Worm (Caenorhabditis elegans) whole organism, mixed stage, embryonic: ENCODE data around the gene twk-3.

Source experiments
- M03D4.4 ChIP-seq: sonication (generic microtip); optimal IDR thresholded peaks from 2 replicates; lab custom pipeline; 2017; ENCODE audit warnings: mild to moderate bottlenecking, missing genetic modification characterization, missing compliant biosample characterization
- bed-3 ChIP-seq: fragments of 200-800 bp; sonication (Bioruptor generic); optimal IDR thresholded peaks from 3 replicates; lab custom pipeline; 2018; ENCODE audit warnings: mild to moderate bottlenecking, missing genetic modification characterization, moderate library complexity, missing compliant biosample characterization
- blmp-1 ChIP-seq: fragments of 150-350 bp; optimal IDR thresholded peaks from 2 replicates; lab custom pipeline; 2014; ENCODE audit warnings: missing biosample characterization, missing genetic modification characterization
- ceh-39 ChIP-seq: fragments of 150-350 bp; optimal IDR thresholded peaks from 2 replicates; lab custom pipeline; 2014; ENCODE audit warnings: missing biosample characterization, missing genetic modification characterization
- ceh-43 ChIP-seq: fragments of 200-800 bp; sonication (Bioruptor generic); optimal IDR thresholded peaks from 2 replicates; lab custom pipeline; 2018; ENCODE audit warnings: mild to moderate bottlenecking, missing genetic modification characterization, moderate library complexity, missing compliant biosample characterization
- ces-1 ChIP-seq: fragments of 150-350 bp; optimal IDR thresholded peaks from 2 replicates; lab custom pipeline; 2014; ENCODE audit warnings: missing biosample characterization, missing genetic modification reagents, missing genetic modification characterization
- cnd-1 ChIP-seq: fragments of 200-800 bp; sonication (Bioruptor generic); optimal IDR thresholded peaks from 2 replicates; lab custom pipeline; 2018; ENCODE audit warnings: mild to moderate bottlenecking, missing genetic modification characterization, missing compliant biosample characterization
- elt-1 ChIP-seq: sonication (generic microtip); optimal IDR thresholded peaks from 2 replicates; lab custom pipeline; 2017; ENCODE audit warnings: missing genetic modification characterization, mild to moderate bottlenecking, missing compliant biosample characterization, antibody characterized with exemption, moderate library complexity, borderline replicate concordance; ENCODE audit not compliant: insufficient read depth
- elt-3 ChIP-seq: fragments of 150-350 bp; optimal IDR thresholded peaks from 2 replicates; lab custom pipeline; 2014; ENCODE audit warnings: missing biosample characterization, missing genetic modification characterization
- ham-2 ChIP-seq: fragments of 200-800 bp; sonication (Bioruptor generic); optimal IDR thresholded peaks from 2 replicates; lab custom pipeline; 2018; ENCODE audit warnings: mild to moderate bottlenecking, missing genetic modification characterization, missing compliant biosample characterization
- lin-13 ChIP-seq: fragments of 150-350 bp; optimal IDR thresholded peaks from 2 replicates; lab custom pipeline; 2014; ENCODE audit warnings: missing biosample characterization, missing genetic modification characterization
- lin-32 ChIP-seq: fragments of 200-800 bp; sonication (Bioruptor generic); optimal IDR thresholded peaks from 2 replicates; lab custom pipeline; 2018; ENCODE audit warnings: mild to moderate bottlenecking, missing genetic modification characterization, missing compliant biosample characterization
- mab-5 ChIP-seq: fragments of 150-350 bp; optimal IDR thresholded peaks from 2 replicates; lab custom pipeline; 2014; ENCODE audit warnings: missing biosample characterization, missing genetic modification characterization
- mls-2 ChIP-seq: sonication (generic microtip); optimal IDR thresholded peaks from 2 replicates; lab custom pipeline; 2016; ENCODE audit warnings: mild to moderate bottlenecking, missing genetic modification characterization, moderate library complexity, missing compliant biosample characterization
- nhr-12 ChIP-seq: fragments of 150-350 bp; optimal IDR thresholded peaks from 2 replicates; lab custom pipeline; 2014; ENCODE audit warnings: missing biosample characterization, missing genetic modification characterization
- nhr-2 ChIP-seq: fragments of 150-350 bp; optimal IDR thresholded peaks from 2 replicates; lab custom pipeline; 2014; ENCODE audit warnings: missing biosample characterization, missing genetic modification characterization
- nhr-237 ChIP-seq: fragments of 150-350 bp; optimal IDR thresholded peaks from 2 replicates; lab custom pipeline; 2014; ENCODE audit warnings: missing biosample characterization, missing genetic modification characterization
- nhr-28 ChIP-seq: fragments of 150-350 bp; optimal IDR thresholded peaks from 2 replicates; lab custom pipeline; 2014; ENCODE audit warnings: missing biosample characterization, missing genetic modification characterization
- pha-4 ChIP-seq: fragments of 150-350 bp; optimal IDR thresholded peaks from 2 replicates; lab custom pipeline; 2018; ENCODE audit warnings: missing biosample characterization, missing genetic modification reagents, missing genetic modification characterization
- sem-2 ChIP-seq: fragments of 200-800 bp; sonication (Bioruptor generic); optimal IDR thresholded peaks from 2 replicates; lab custom pipeline; 2018; ENCODE audit warnings: mild to moderate bottlenecking, missing genetic modification characterization, missing compliant biosample characterization
- snpc-4 ChIP-seq: fragments of 150-350 bp; optimal IDR thresholded peaks from 2 replicates; lab custom pipeline; 2014; ENCODE audit warnings: missing biosample characterization, missing genetic modification characterization
- sptf-1 ChIP-seq: sonication (generic microtip); optimal IDR thresholded peaks from 2 replicates; lab custom pipeline; 2017; ENCODE audit warnings: mild to moderate bottlenecking, missing genetic modification characterization, moderate library complexity, missing compliant biosample characterization
- tbx-8 ChIP-seq: fragments of 200-800 bp; sonication (Bioruptor generic); optimal IDR thresholded peaks from 2 replicates; lab custom pipeline; 2018; ENCODE audit warnings: mild to moderate bottlenecking, missing genetic modification characterization, moderate library complexity, missing compliant biosample characterization
- unc-120 ChIP-seq: sonication (generic microtip); optimal IDR thresholded peaks from 2 replicates; lab custom pipeline; 2017; ENCODE audit warnings: missing genetic modification characterization, missing compliant biosample characterization; ENCODE audit not compliant: poor library complexity, severe bottlenecking
- unc-39 ChIP-seq: fragments of 150-350 bp; optimal IDR thresholded peaks from 2 replicates; lab custom pipeline; 2014; ENCODE audit warnings: missing biosample characterization, missing genetic modification characterization
- unc-62 ChIP-seq: fragments of 150-350 bp; optimal IDR thresholded peaks from 2 replicates; lab custom pipeline; 2014; ENCODE audit warnings: missing biosample characterization, missing genetic modification reagents, missing genetic modification characterization
- zip-8 ChIP-seq: fragments of 150-350 bp; optimal IDR thresholded peaks from 2 replicates; lab custom pipeline; 2014; ENCODE audit warnings: missing biosample characterization, missing genetic modification characterization

Gene twk-3

DNA sequence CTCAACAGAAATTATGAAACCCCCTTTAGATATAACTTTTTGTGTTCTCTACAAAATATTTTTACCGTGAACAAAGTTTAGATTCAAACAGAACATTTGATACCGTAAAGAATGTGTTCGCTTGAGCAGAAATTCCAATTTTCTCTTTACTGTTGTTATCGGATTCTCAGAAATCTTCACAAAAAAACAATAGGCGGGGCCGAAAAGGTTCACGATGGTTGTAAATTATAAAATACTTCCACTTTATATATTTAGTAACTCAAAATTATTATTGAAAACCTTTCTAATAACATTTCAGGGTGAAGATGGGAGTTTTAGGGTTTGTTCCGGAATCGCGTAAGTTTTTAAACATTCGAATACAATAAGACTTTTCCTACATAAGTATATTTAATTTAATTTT, 25.6 kb upstream of the twk-3 start, which contains the start of gene nlp-5:
Gene nlp-5 (plus strand): TSS at position 301 of the 400 bp plus-strand sequence.
- TF ChIP-seq ces-1 (GFP tag; lab: Kevin White, UChicago): no peak
- TF ChIP-seq zip-8 (tag; lab: Kevin White, UChicago): no peak
- no peak for TF ChIP-seq ceh-39 (tag; lab: Kevin White, UChicago)
- no peak for TF ChIP-seq unc-62
- no peak for TF ChIP-seq nhr-237 (tag; lab: Kevin White, UChicago)
- TF ChIP-seq nhr-12: no peak
- TF ChIP-seq nhr-2 (tag; lab: Kevin White, UChicago): no peak
- TF ChIP-seq tbx-8 (GFP tag; lab: Kevin White, UChicago): no peak
- no peak for TF ChIP-seq M03D4.4 (tag; lab: Kevin White, UChicago)
- no peak for TF ChIP-seq ceh-43 (GFP tag; lab: Kevin White, UChicago)
- TF ChIP-seq lin-13 (tag; lab: Kevin White, UChicago): no peak

DNA sequence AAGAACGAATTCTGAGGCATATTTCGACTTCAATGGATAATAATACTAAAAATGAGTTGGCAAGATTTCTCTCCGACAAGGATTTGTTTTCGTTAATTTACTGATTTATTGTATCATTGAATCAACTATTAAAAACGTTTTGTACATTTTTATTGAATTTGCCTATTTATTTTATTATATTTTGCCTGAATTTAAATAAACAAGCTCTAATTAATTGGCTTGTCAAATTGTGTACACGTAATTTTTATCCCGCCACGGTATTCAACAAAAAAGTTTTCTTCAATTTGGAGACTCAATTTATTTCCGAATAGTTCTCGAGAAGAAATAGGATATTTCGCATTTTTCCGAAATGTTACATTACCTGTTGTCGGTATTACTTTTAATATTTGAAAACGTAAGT, 19.9 kb upstream of the twk-3 start, which contains the start of gene M110.7:
Gene M110.7 (plus strand): TSS at position 301 of the 400 bp plus-strand sequence.
- TF ChIP-seq unc-39 (tag; lab: Kevin White, UChicago): no peak

DNA sequence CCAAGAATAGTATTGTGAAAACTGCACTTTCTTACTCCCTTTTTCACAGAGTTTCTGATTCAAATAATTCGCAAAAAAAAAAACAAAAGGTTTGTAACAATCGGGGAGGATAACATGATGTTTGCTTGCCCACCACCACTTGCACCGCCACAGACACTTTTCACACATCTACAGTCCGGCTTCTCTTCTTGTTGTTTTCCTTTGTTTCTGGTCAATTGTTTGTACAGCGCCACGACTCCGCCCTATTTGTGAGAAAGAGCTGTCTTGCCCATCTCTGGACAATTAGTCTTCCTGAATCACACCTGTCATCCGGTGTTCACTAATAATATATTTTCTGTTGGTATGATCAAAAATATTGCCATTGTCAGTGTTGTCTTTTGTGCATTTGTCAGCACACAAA, 18.4 kb upstream of the twk-3 start, which contains the start of gene M110.9:
Gene M110.9 (plus strand): TSS at position 301 of the 400 bp plus-strand sequence.
- TF ChIP-seq bed-3 (GFP tag; lab: Kevin White, UChicago) (no peak), ham-2 (GFP tag; lab: Kevin White, UChicago) (no peak), pha-4 (tag; lab: Kevin White, UChicago) (no peak), M03D4.4 (tag; lab: Kevin White, UChicago) (no peak), tbx-8 (GFP tag; lab: Kevin White, UChicago) (no peak), lin-13 (tag; lab: Kevin White, UChicago) (no peak), snpc-4 (no peak), elt-3 (tag; lab: Kevin White, UChicago) (no peak), unc-62 (no peak)

DNA sequence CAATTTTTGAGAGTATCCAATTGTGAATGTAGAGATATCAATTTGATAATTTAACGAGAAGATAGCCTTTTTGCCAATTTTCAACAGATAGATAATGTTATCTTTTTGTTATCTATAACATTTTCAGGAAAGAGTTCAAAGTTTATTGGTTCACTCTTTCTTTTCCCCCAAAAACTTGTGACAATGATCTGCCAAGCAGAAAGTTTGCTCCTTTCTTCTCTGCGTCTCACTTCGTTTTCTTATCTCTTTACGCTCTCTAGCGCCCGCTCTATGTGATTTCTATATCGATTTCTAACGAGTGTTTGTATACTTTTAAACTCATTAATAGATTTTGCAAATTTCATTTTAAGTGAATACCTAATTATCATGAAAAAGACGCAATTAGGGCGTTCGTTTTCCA, 13.9 kb upstream of the twk-3 start:
- no peak for TF ChIP-seq ceh-39 (tag; lab: Kevin White, UChicago)
- TF ChIP-seq lin-32 (GFP tag; lab: Kevin White, UChicago): no peak
- no peak for TF ChIP-seq nhr-12
- TF ChIP-seq elt-1 (tag; lab: Kevin White, UChicago): no peak
- no peak for TF ChIP-seq cnd-1 (tag; lab: Kevin White, UChicago)
- TF ChIP-seq zip-8 (tag; lab: Kevin White, UChicago): no peak
- TF ChIP-seq tbx-8 (GFP tag; lab: Kevin White, UChicago): no peak
- no peak for TF ChIP-seq ceh-43 (GFP tag; lab: Kevin White, UChicago)
- no peak for TF ChIP-seq nhr-237 (tag; lab: Kevin White, UChicago)
- no peak for TF ChIP-seq mls-2
- TF ChIP-seq unc-120: no peak

DNA sequence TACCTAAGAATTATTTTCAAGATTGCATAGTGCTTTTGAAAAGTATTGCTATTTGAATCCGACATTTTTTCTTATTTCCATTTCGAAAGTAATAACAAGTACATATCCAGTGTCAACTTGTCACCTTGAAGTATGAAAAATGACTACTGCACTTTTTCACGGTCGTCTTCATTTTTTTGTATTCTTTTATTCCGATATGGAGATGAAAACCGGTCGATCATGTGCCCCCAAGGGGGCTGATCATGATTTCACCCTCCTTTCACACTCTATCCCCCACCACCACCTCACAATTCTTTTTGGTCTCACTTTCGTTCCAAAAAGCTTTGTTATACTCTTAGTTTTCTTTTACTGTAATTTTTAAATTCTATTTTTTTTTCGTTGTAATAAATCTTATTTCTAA, 13.3 kb upstream of the twk-3 start:
- TF ChIP-seq nhr-12: no peak
- no peak for TF ChIP-seq ceh-39 (tag; lab: Kevin White, UChicago)
- TF ChIP-seq sem-2 (GFP tag; lab: Kevin White, UChicago): no peak
- no peak for TF ChIP-seq ham-2 (GFP tag; lab: Kevin White, UChicago)
- no peak for TF ChIP-seq blmp-1 (tag; lab: Kevin White, UChicago)

DNA sequence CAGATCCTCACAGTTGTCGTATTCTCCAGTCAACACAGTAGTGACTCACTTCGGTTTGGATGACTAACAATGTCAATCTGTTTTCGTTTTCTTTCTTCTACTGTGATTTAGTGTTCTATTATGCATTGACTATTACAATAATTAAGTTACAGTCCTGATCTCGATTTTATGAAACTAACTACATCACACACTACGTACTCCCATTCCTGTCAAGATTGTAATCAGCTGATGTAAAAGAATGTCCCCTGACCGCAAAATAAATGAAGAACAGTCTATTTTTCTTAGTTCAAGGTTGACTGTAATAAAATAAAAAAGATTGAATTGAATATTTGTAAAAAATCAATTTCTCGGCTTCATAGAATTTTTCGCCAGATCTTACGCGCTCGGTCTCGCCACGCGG, 12.8 kb upstream of the twk-3 start:
- TF ChIP-seq pha-4 (tag; lab: Kevin White, UChicago) (no peak), mls-2 (no peak), nhr-12 (no peak), cnd-1 (tag; lab: Kevin White, UChicago) (no peak), mab-5 (tag; lab: Kevin White, UChicago) (no peak), nhr-2 (tag; lab: Kevin White, UChicago) (no peak), elt-1 (tag; lab: Kevin White, UChicago) (no peak), sem-2 (GFP tag; lab: Kevin White, UChicago) (no peak), nhr-28 (tag; lab: Kevin White, UChicago) (no peak)

DNA sequence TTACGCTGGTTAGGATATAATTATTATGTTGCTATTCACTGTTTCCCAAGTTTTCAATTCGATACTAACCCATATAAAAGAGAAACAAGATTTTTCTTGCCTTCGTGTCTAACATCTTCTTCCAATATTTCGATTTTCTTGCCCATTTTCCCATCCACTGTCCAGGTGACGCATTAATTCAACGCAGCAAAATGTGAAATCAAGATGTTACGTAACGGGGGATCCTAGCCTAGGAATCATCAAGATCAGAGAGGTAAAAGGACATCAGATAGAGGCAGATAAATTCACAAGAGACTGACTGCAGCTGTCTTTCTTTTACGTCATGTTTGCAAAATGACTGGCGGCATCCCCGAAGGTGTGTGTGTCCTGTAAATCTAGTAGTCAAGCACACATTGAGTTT, 12.0 kb upstream of the twk-3 start:
- no peak for TF ChIP-seq ceh-43 (GFP tag; lab: Kevin White, UChicago)
- TF ChIP-seq elt-1 (tag; lab: Kevin White, UChicago): peak; percentile 36
- TF ChIP-seq mls-2: no peak
- no peak for TF ChIP-seq sptf-1
- TF ChIP-seq bed-3 (GFP tag; lab: Kevin White, UChicago): no peak
- TF ChIP-seq ces-1 (GFP tag; lab: Kevin White, UChicago): no peak
- TF ChIP-seq unc-39 (tag; lab: Kevin White, UChicago): no peak
- TF ChIP-seq zip-8 (tag; lab: Kevin White, UChicago): peak; percentile 60
